Worm (Caenorhabditis elegans) whole organism, young adult: Measurements from ENCODE around the gene F36G3.1.

ENCODE experiments used
- B0336.3 ChIP-seq: fragments of 200-800 bp; sonication (Bioruptor generic); IDR thresholded peaks from 2 replicates; pipeline ENCODE4 v1.3.6; 2022; ENCODE audit warnings: missing genetic modification characterization, missing compliant biosample characterization
- F22D6.2 ChIP-seq: sonication (generic microtip); optimal IDR thresholded peaks from 2 replicates; lab custom pipeline; 2016; ENCODE audit warnings: mild to moderate bottlenecking, missing genetic modification characterization, missing compliant biosample characterization
- F33H1.4 ChIP-seq: fragments of 200-800 bp; sonication (Bioruptor generic); IDR thresholded peaks from 2 replicates; pipeline ENCODE4 v1.3.6; 2022; ENCODE audit warnings: missing genetic modification reagents, missing genetic modification characterization, missing compliant biosample characterization
- ZK185.1 ChIP-seq: sonication (generic microtip); optimal IDR thresholded peaks from 2 replicates; lab custom pipeline; 2016; ENCODE audit warnings: mild to moderate bottlenecking, missing genetic modification characterization, missing compliant biosample characterization; ENCODE audit not compliant: poor library complexity, severe bottlenecking
- ama-1 ChIP-seq, 3 experiments: fragments of 150-350 bp in 1 of 3; sonication (generic microtip) in 2 of 3; optimal IDR thresholded peaks; 2 replicates each; lab custom pipeline; 2014 to 2018; ENCODE audit warnings: missing biosample characterization in 2 of 3, missing genetic modification characterization in 2 of 3, missing genetic modification reagents in 2 of 3
- cebp-1 ChIP-seq, 2 experiments: fragments of 200-800 bp in 1 of 2; sonication (Bioruptor generic) in 1 of 2; sonication (generic microtip) in 1 of 2; IDR thresholded peaks in 1 of 2; optimal IDR thresholded peaks in 1 of 2; 2 replicates each; pipeline versions ENCODE4 v1.3.6 to Lab custom; 2017 to 2022; ENCODE audit warnings: missing compliant biosample characterization in 2 of 2, missing genetic modification characterization in 2 of 2, mild to moderate bottlenecking in 1 of 2, missing genetic modification reagents in 1 of 2, moderate library complexity in 1 of 2
- dox-1 ChIP-seq: fragments of 200-800 bp; sonication (Bioruptor generic); IDR thresholded peaks from 2 replicates; pipeline ENCODE4 v1.3.6; 2022; ENCODE audit warnings: missing genetic modification reagents, missing genetic modification characterization, missing compliant biosample characterization
- dpff-1 ChIP-seq: sonication (generic microtip); optimal IDR thresholded peaks from 2 replicates; lab custom pipeline; 2017; ENCODE audit warnings: mild to moderate bottlenecking, missing genetic modification characterization, missing compliant biosample characterization
- snpc-1.3 ChIP-seq: sonication (generic microtip); optimal IDR thresholded peaks from 2 replicates; lab custom pipeline; 2017; ENCODE audit warnings: missing genetic modification characterization, mild to moderate bottlenecking, missing compliant biosample characterization, antibody characterized with exemption, moderate library complexity, missing genotype, missing genetic modification reagents; ENCODE audit not compliant: insufficient read depth
- snpc-4 ChIP-seq, 5 experiments: fragments of 150-350 bp in 1 of 5; sonication (generic microtip) in 4 of 5; optimal IDR thresholded peaks; 2 replicates each; lab custom pipeline; 2014 to 2018; ENCODE audit warnings: missing genetic modification characterization in 5 of 5, missing biosample characterization in 3 of 5, antibody characterized with exemption in 2 of 5, mild to moderate bottlenecking in 2 of 5, missing compliant biosample characterization in 2 of 5, missing genotype in 2 of 5, moderate library complexity in 2 of 5, missing genetic modification reagents in 1 of 5
- unc-62 ChIP-seq: fragments of 150-350 bp; optimal IDR thresholded peaks from 2 replicates; lab custom pipeline; 2014; ENCODE audit warnings: missing biosample characterization, missing genetic modification reagents, missing genetic modification characterization

- TF ChIP-seq cebp-1 (GFP tag; IDR thresholded peaks at IDR 0.05; lab: Robert Waterston, UW) (no peak), cebp-1 (tag; optimal IDR thresholded peaks at IDR 0.05; lab: Kevin White, UChicago) (no peak), B0336.3 (GFP tag; lab: Robert Waterston, UW) (no peak), snpc-4 (GFP tag; optimal IDR thresholded peaks at IDR 0.05; lab: Kevin White, UChicago) (no peak), snpc-4 (tag; optimal IDR thresholded peaks at IDR 0.05; lab: Kevin White, UChicago) (no peak), dpff-1 (tag; lab: Kevin White, UChicago) (no peak), F33H1.4 (GFP tag; lab: Robert Waterston, UW) (no peak), ama-1 (optimal IDR thresholded peaks at IDR 0.05; lab: Kevin White, UChicago) (no peak), ama-1 (GFP tag; optimal IDR thresholded peaks at IDR 0.05; lab: Kevin White, UChicago) (no peak), unc-62 (GFP tag; lab: Kevin White, UChicago) (no peak), snpc-1.3 (no peak), ZK185.1 (tag; lab: Kevin White, UChicago) (no peak), dox-1 (no peak), F22D6.2 (tag; lab: Kevin White, UChicago) (no peak)
Observed at ce11 chrX:9764822-9765221, 24.2 kb downstream of the F36G3.1 start, which contains the start of gene slc-17.9.
